Fruit fly (Drosophila melanogaster) S2 (cell line): Measurements from ENCODE around the gene Andorra.

Experiments used
- CG8478 ChIP-seq: fragments of >200 bp; optimal IDR thresholded peaks from 2 replicates; lab custom pipeline; 2018
- CTCF ChIP-seq, 2 experiments: fragments of >200 bp; optimal IDR thresholded peaks; 2 replicates each; lab custom pipeline; 2018

DNA sequence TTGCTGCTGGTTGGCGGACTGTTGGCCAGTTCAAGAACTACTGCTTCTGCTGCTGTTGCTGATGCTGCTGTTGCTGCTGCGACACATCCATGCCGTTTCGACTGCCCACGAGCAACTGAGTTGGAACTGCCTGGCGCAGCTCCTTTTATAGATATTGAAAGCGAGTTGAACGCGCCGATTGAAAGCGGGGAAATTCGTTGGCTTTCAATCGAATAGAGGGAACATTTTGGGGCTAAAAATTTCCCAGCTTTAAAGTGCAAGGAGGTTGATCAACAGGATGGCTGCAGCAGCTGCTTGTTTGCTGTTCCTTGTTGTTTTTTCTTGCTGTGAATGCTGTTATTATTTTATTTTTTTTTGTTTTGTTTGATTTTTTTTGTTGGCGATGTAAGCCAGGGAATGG lies 46.7 kb upstream of the Andorra start, which contains the start of gene CG33639:
- TF ChIP-seq CG8478 (lab: Kevin White, UChicago) (no peak), CTCF (optimal IDR thresholded peaks at IDR 0.05; lab: Kevin White, UChicago) (no peak)
